Worm (Caenorhabditis elegans) whole organism, L1 larva: ENCODE results near the gene K10H10.7.

Source experiments
- egl-27 ChIP-seq, 2 experiments: fragments of 150-350 bp in 1 of 2; sonication (generic microtip); optimal IDR thresholded peaks; 3 replicates each; lab custom pipeline; 2017 to 2018; ENCODE audit warnings: missing biosample characterization in 2 of 2, missing genetic modification characterization in 2 of 2, missing genetic modification reagents in 2 of 2
- vab-15 ChIP-seq: sonication (generic microtip); optimal IDR thresholded peaks from 2 replicates; lab custom pipeline; 2017; ENCODE audit warnings: missing genotype, mild to moderate bottlenecking, missing genetic modification characterization, missing compliant biosample characterization

The K10H10.7 gene

DNA sequence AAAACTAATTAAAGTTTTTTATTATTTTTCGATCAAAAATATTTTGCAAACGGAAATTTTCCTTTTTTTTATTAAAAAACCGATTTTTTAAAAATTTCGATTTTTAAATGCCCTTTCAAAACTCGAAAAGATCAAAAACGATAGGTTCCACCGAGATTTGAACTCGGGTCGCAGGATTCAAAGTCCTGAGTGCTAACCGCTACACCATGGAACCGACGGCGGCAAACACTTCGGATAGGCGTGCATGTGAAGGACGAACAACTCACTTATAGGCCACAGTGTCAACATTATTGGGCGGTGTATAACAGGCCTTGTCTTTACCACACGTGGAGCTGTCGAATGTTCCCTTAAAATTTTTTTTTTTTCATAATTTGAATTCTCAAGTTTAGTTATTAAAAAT lies 32.8 kb downstream of the K10H10.7 start (continued):
- TF ChIP-seq vab-15 (tag; lab: Kevin White, UChicago): no peak

DNA sequence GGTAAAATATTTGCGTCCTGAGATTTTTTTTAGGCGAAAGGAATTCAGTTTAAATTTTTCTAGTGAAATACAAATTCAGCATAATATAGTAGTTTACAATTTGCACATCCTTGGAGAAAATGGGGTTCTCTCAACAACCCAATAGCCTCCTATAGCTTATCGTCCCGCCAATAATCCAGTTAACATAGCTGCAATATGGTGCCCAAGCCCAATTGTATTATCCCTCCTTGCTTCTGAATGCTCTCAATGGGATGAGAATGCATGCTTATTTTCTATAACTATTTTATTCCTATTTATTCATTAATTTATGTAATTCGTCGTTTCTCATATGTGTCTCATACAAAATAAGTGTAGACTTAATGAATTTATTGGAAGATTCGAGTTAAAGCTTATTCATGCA lies 37.4 kb downstream of the K10H10.7 start:
- TF ChIP-seq egl-27 (tag; optimal IDR thresholded peaks at IDR 0.05; lab: Kevin White, UChicago): no peak
